Worm (Caenorhabditis elegans) whole organism, L1 larva: Measurements from ENCODE around the gene phf-34.

Source experiments
- nhr-77 ChIP-seq: fragments of 150-350 bp; optimal IDR thresholded peaks from 2 replicates; lab custom pipeline; 2014; ENCODE audit warnings: missing biosample characterization, missing genetic modification characterization
- unc-62 ChIP-seq: fragments of 150-350 bp; optimal IDR thresholded peaks from 2 replicates; lab custom pipeline; 2014; ENCODE audit warnings: missing biosample characterization, missing genetic modification reagents, missing genetic modification characterization
- ztf-4 ChIP-seq: fragments of 150-350 bp; optimal IDR thresholded peaks from 2 replicates; lab custom pipeline; 2014; ENCODE audit warnings: missing biosample characterization, missing genetic modification characterization

DNA sequence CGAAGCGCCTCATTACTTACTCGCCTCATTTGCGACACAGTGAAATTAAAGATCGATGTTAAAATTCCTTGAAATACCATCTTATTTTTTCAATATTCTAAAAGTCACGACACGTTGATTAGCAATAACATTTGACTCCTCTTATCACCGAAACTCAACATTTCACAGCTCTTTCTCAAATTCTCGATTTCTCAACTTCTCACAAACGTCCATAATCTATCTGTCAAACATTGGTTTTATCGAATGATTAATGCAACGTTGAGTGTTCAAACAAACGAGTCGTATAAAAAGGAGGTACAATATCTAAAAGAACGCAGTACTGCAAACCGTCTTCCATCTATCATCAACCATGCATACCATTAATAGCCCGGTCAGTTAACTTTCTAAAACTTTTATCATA, 49.0 kb downstream of the phf-34 start, which contains the start of gene lec-8:
- no peak for TF ChIP-seq unc-62
- TF ChIP-seq ztf-4: no peak
- TF ChIP-seq nhr-77 (tag; lab: Kevin White, UChicago): no peak
